Worm (Caenorhabditis elegans): ENCODE measurements around the gene cnc-3.

cnc-3 gene

DNA sequence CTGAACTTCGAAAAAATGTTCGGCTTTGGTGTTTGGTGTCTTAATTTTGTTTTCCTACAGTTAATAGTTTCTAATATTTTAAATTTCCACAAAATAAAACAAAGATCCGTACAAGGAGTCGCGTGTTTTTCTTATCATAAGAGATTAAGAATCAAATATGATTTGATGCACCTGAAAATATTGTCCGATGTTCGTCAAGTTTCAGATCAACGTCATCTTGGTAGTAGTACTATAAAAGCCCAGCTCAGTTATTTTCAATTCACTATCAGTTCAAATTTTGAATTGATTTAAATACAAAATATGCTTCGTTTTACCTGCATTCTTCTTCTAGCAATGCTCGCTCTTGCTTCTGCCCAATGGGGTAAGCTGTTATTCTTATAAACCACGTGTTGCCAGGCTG lies 2.7 kb upstream of the cnc-3 start, which contains the start of gene cnc-5:
Gene cnc-5, plus strand, starts transcription at position 301 of the 400 bp plus-strand sequence.
- TF ChIP-seq F23B12.7 (tag; optimal IDR thresholded peaks at IDR 0.05; ENCODE audit: insufficient read depth) (no peak), unc-62 (GFP tag; optimal IDR thresholded peaks at IDR 0.05) (no peak), snpc-4 (GFP tag; optimal IDR thresholded peaks at IDR 0.05) (no peak), snpc-4 (tag; optimal IDR thresholded peaks at IDR 0.05) (no peak), tlf-1 (GFP tag; optimal IDR thresholded peaks at IDR 0.05) (no peak), F33H1.4 (GFP tag; IDR thresholded peaks at IDR 0.05) (no peak), C17E4.6 (GFP tag; IDR thresholded peaks at IDR 0.05) (no peak), ztf-25 (GFP tag; IDR thresholded peaks at IDR 0.05) (no peak), F49E8.2 (tag; optimal IDR thresholded peaks at IDR 0.05; ENCODE audit: insufficient read depth) (no peak), lin-35 (GFP tag; optimal IDR thresholded peaks at IDR 0.05) (no peak), ztf-3 (GFP tag; optimal IDR thresholded peaks at IDR 0.05) (no peak), hmg-1.2 (GFP tag; IDR thresholded peaks at IDR 0.05) (no peak), Y53F4B.3 (GFP tag; IDR thresholded peaks at IDR 0.05) (no peak), ceh-91 (GFP tag; IDR thresholded peaks at IDR 0.05) (no peak), ccch-3 (GFP tag; optimal IDR thresholded peaks at IDR 0.05) (no peak), nhr-179 (tag; optimal IDR thresholded peaks at IDR 0.05) (no peak), bed-1 (GFP tag; IDR thresholded peaks at IDR 0.05) (no peak), F52B5.7 (tag; optimal IDR thresholded peaks at IDR 0.05) (no peak), somi-1 (GFP tag; optimal IDR thresholded peaks at IDR 0.05) (no peak)

DNA sequence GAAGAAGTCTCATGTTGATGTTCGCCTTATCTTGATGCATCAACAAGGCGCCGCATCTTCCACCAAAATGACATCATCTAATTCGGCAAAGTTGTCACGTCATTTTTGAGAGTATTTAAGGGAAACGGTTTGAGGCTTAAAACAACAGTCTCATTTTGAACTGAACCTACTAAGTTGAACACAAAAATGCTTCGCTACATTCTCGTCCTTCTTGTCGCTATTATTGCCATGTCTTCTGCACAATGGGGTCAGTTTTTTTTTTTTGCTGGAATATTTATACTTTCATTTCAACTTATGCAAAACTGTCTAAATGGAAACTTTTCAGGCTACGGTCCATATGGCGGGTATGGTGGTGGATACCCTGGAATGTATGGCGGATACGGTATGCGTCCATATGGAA lies 725 bp upstream of the cnc-3 start, which contains the start of gene cnc-4:
Gene cnc-4, plus strand, starts transcription at position 117 of the 400 bp plus-strand sequence.
- TF ChIP-seq lin-35 (GFP tag; optimal IDR thresholded peaks at IDR 0.05) (no peak), egrh-3 (GFP tag; IDR thresholded peaks at IDR 0.05) (no peak), T26A5.8 (tag; optimal IDR thresholded peaks at IDR 0.05) (no peak), ztf-18 (tag; optimal IDR thresholded peaks at IDR 0.05) (no peak), Y95B8A.8 (GFP tag; IDR thresholded peaks at IDR 0.05) (no peak), sptf-2 (GFP tag; optimal IDR thresholded peaks at IDR 0.05) (no peak), nhr-179 (tag; optimal IDR thresholded peaks at IDR 0.05) (no peak), hmg-20 (GFP tag; IDR thresholded peaks at IDR 0.05) (no peak), dox-1 (GFP tag; IDR thresholded peaks at IDR 0.05) (no peak), Y56A3A.18 (GFP tag; IDR thresholded peaks at IDR 0.05) (no peak)

DNA sequence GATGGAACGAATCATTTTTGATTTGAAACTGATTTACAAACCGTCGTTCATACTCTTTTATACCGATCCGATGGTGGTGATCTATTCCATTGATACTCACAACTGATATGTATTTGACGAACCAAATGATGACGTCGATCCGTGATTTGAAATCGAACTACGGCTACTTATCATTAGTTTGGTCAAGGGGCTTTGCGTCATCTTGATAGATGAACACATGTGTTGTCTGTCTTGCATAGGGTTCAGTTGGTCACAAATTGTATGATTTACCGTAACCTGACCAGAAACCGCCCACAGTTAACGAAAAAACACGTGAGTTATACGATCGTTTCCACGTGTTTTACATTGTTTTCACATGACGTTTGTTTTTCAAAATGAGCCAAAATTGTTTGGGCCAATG lies 2.4 kb downstream of the cnc-3 start, which contains the start of gene cnc-2:
Gene cnc-2, minus strand, starts transcription at position 24 of the 400 bp plus-strand sequence.
- TF ChIP-seq athp-1 (tag; optimal IDR thresholded peaks at IDR 0.05) (no peak), snpc-4 (GFP tag; optimal IDR thresholded peaks at IDR 0.05) (no peak), snpc-4 (tag; optimal IDR thresholded peaks at IDR 0.05) (no peak), bed-1 (GFP tag; IDR thresholded peaks at IDR 0.05) (no peak), cebp-2 (GFP tag; IDR thresholded peaks at IDR 0.05) (no peak), sptf-2 (GFP tag; optimal IDR thresholded peaks at IDR 0.05) (no peak), lin-26 (GFP tag; IDR thresholded peaks at IDR 0.05) (no peak), akir-1 (GFP tag; optimal IDR thresholded peaks at IDR 0.05) (no peak), mxl-1 (tag; optimal IDR thresholded peaks at IDR 0.05) (no peak), ekl-4 (GFP tag; IDR thresholded peaks at IDR 0.05) (no peak), Y79H2A.3 (GFP tag; conservative IDR thresholded peaks at IDR 0.05) (no peak), snpc-3.4 (tag; optimal IDR thresholded peaks at IDR 0.05) (no peak), sea-2 (GFP tag; IDR thresholded peaks at IDR 0.05) (no peak), mel-28 (tag; optimal IDR thresholded peaks at IDR 0.05; ENCODE audit: borderline replicate concordance) (no peak), Y95B8A.8 (GFP tag; IDR thresholded peaks at IDR 0.05) (no peak), rcor-1 (GFP tag; IDR thresholded peaks at IDR 0.05) (no peak), rec-8 (tag; optimal IDR thresholded peaks at IDR 0.05) (no peak), madf-3 (GFP tag; IDR thresholded peaks at IDR 0.05) (no peak), him-1 (tag; optimal IDR thresholded peaks at IDR 0.05) (no peak)
